Fruit fly (Drosophila melanogaster) whole organism, embryonic: ENCODE data around the gene Hrb98DE.

Experiments used
- Bdp1 ChIP-seq: fragments of 200-800 bp; sonication (Bioruptor generic); optimal IDR thresholded peaks from 3 replicates; lab custom pipeline; 2016; ENCODE audit warnings: missing biosample characterization, missing genetic modification characterization
- CG11504 ChIP-seq: fragments of 200-800 bp; sonication (Bioruptor generic); optimal IDR thresholded peaks from 3 replicates; lab custom pipeline; 2019; ENCODE audit warnings: missing biosample characterization, mild to moderate bottlenecking, missing genetic modification characterization, moderate library complexity
- CG30403 ChIP-seq: fragments of 200-800 bp; sonication (Bioruptor generic); optimal IDR thresholded peaks from 3 replicates; lab custom pipeline; 2016; ENCODE audit warnings: missing biosample characterization, missing genetic modification characterization
- Myb ChIP-seq: fragments of 200-800 bp; sonication (Bioruptor generic); optimal IDR thresholded peaks from 2 replicates; lab custom pipeline; 2016; ENCODE audit warnings: missing biosample characterization, missing genetic modification characterization
- Ravus ChIP-seq: fragments of 200-800 bp; sonication (Bioruptor generic); IDR thresholded peaks from 2 replicates; pipeline ENCODE4 v1.3.6; 2022; ENCODE audit warnings: missing biosample characterization, missing genetic modification characterization
- Stat92E ChIP-seq, 3 experiments: fragments of >200 bp in 2 of 3; fragments of 200-800 bp in 1 of 3; sonication (Bioruptor generic) in 1 of 3; optimal IDR thresholded peaks; 2 replicates each; lab custom pipeline; 2017 to 2019; ENCODE audit warnings: missing biosample characterization in 3 of 3, missing genetic modification characterization in 3 of 3, mild to moderate bottlenecking in 1 of 3, moderate library complexity in 1 of 3
- ac ChIP-seq: fragments of 200-800 bp; sonication (Bioruptor generic); optimal IDR thresholded peaks from 3 replicates; lab custom pipeline; 2017; ENCODE audit warnings: missing biosample characterization, mild to moderate bottlenecking, missing genetic modification characterization
- br ChIP-seq: fragments of >200 bp; optimal IDR thresholded peaks from 2 replicates; lab custom pipeline; 2017
- lola ChIP-seq, 3 experiments: fragments of >200 bp in 2 of 3; fragments of 200-800 bp in 1 of 3; sonication (Bioruptor generic) in 1 of 3; optimal IDR thresholded peaks; 2 replicates each; lab custom pipeline; 2017 to 2019; ENCODE audit warnings: missing biosample characterization in 3 of 3, missing genetic modification characterization in 3 of 3, mild to moderate bottlenecking in 1 of 3, moderate library complexity in 1 of 3
- nom ChIP-seq: fragments of 200-800 bp; sonication (Bioruptor generic); optimal IDR thresholded peaks from 2 replicates; lab custom pipeline; 2017; ENCODE audit warnings: missing biosample characterization, missing genetic modification characterization, mild to moderate bottlenecking, moderate library complexity, missing genetic modification reagents
- ranshi ChIP-seq: fragments of 200-800 bp; sonication (Bioruptor generic); IDR thresholded peaks from 2 replicates; pipeline ENCODE4 v1.3.6; 2022; ENCODE audit warnings: missing biosample characterization, missing genetic modification characterization
- ssp ChIP-seq: fragments of 200-800 bp; sonication (Bioruptor generic); IDR thresholded peaks from 2 replicates; pipeline ENCODE4 v1.3.6; 2022; ENCODE audit warnings: missing biosample characterization, missing genetic modification characterization

DNA sequence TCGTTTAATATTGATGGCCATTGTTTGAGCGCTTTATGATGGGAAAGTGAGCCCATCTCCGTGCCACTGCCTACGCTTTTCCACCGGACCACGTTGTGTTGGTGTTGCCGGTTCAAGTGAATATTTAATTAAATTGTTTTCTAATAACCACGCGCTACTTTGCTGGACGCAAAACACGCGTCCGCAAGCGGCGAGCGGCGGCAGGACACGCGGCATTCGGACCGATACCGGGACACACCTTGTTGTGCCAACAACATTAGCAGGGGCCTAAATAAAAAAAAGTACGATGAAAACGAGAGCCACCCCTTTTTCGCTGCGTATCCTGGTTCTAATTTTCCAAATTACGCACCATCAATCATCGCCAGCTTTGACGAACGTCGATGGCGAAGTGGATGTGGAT lies 3.8 kb upstream of the Hrb98DE start:
- TF ChIP-seq CG11504 (tag; lab: Kevin White, UChicago) (no peak), Myb (GFP tag; lab: Kevin White, UChicago) (no peak), ssp (GFP tag; lab: Robert Waterston, UW) (no peak), ac (GFP tag; lab: Kevin White, UChicago) (no peak), nom (no peak), br (lab: Kevin White, UChicago) (no peak), lola (GFP tag; optimal IDR thresholded peaks at IDR 0.05; lab: Kevin White, UChicago) (no peak), Stat92E (GFP tag; optimal IDR thresholded peaks at IDR 0.05; lab: Kevin White, UChicago) (no peak), Ravus (GFP tag; lab: Robert Waterston, UW) (no peak), CG30403 (GFP tag; lab: Kevin White, UChicago) (no peak), ranshi (GFP tag; lab: Robert Waterston, UW) (no peak), Bdp1 (GFP tag; lab: Kevin White, UChicago) (no peak)
